Worm (Caenorhabditis elegans): ENCODE measurements around the gene K12H6.6.

Gene K12H6.6

ce11 chrII:2831173-2831572 is at the start of gene K12H6.6:
K12H6.6 (minus strand) TSS chrII:2831233.
- no peak for TF ChIP-seq tab-1 (GFP tag; IDR thresholded peaks at IDR 0.05)
- TF ChIP-seq ztf-23 (GFP tag; IDR thresholded peaks at IDR 0.05) = no peak
- no peak for TF ChIP-seq flt-1 (GFP tag; IDR thresholded peaks at IDR 0.05)
- TF ChIP-seq ref-1 (GFP tag; conservative IDR thresholded peaks at IDR 0.05) = no peak

ce11 chrII:2878909-2879308 is 47.9 kb upstream of the K12H6.6 start:
- TF ChIP-seq ztf-23 (GFP tag; IDR thresholded peaks at IDR 0.05) = no peak
- no peak for TF ChIP-seq ztf-29 (GFP tag; IDR thresholded peaks at IDR 0.05)
- TF ChIP-seq klf-2 (GFP tag; conservative IDR thresholded peaks at IDR 0.05) = no peak
- TF ChIP-seq ref-1 (GFP tag; conservative IDR thresholded peaks at IDR 0.05) = no peak
- TF ChIP-seq cog-1 (tag; optimal IDR thresholded peaks at IDR 0.05) = no peak
- TF ChIP-seq med-1 (GFP tag; optimal IDR thresholded peaks at IDR 0.05; ENCODE audit: insufficient read depth) = no peak
- TF ChIP-seq flt-1 (GFP tag; IDR thresholded peaks at IDR 0.05) = no peak
- TF ChIP-seq T22C8.4 (GFP tag; IDR thresholded peaks at IDR 0.05) = no peak
- no peak for TF ChIP-seq tab-1 (GFP tag; IDR thresholded peaks at IDR 0.05)

- TF ChIP-seq ztf-23 (GFP tag; IDR thresholded peaks at IDR 0.05) (no peak), klf-2 (GFP tag; conservative IDR thresholded peaks at IDR 0.05) (no peak), T22C8.4 (GFP tag; IDR thresholded peaks at IDR 0.05) (no peak), cog-1 (tag; optimal IDR thresholded peaks at IDR 0.05) (no peak), tab-1 (GFP tag; IDR thresholded peaks at IDR 0.05) (no peak), ref-1 (GFP tag; conservative IDR thresholded peaks at IDR 0.05) (no peak), flt-1 (GFP tag; IDR thresholded peaks at IDR 0.05) (no peak), ztf-29 (GFP tag; IDR thresholded peaks at IDR 0.05) (no peak), med-1 (GFP tag; optimal IDR thresholded peaks at IDR 0.05; ENCODE audit: insufficient read depth) (no peak)
These were observed 43.8 kb upstream of the K12H6.6 start, which contains the start of gene Y110A2AL.1 for ce11 chrII:2874801-2875200. Y110A2AL.1 (plus strand) TSS chrII:2875101.

ce11 chrII:2871816-2872215 is 40.8 kb upstream of the K12H6.6 start, which contains the start of gene Y110A2AL.10:
Y110A2AL.10 (minus strand) TSS chrII:2871916.
- no peak for TF ChIP-seq T22C8.4 (GFP tag; IDR thresholded peaks at IDR 0.05)

ce11 chrII:2867701-2868100 is 36.7 kb upstream of the K12H6.6 start, which contains the start of gene Y110A2AL.2:
Y110A2AL.2 (plus strand) TSS chrII:2868001.
- TF ChIP-seq ztf-23 (GFP tag; IDR thresholded peaks at IDR 0.05) (no peak), ztf-29 (GFP tag; IDR thresholded peaks at IDR 0.05) (no peak), tab-1 (GFP tag; IDR thresholded peaks at IDR 0.05) (no peak), flt-1 (GFP tag; IDR thresholded peaks at IDR 0.05) (no peak), ref-1 (GFP tag; conservative IDR thresholded peaks at IDR 0.05) (no peak), T22C8.4 (GFP tag; IDR thresholded peaks at IDR 0.05) (no peak), med-1 (GFP tag; optimal IDR thresholded peaks at IDR 0.05; ENCODE audit: insufficient read depth) (no peak), cog-1 (tag; optimal IDR thresholded peaks at IDR 0.05) (no peak), klf-2 (GFP tag; conservative IDR thresholded peaks at IDR 0.05) (no peak)

ce11 chrII:2866541-2867124 is 35.6 kb upstream of the K12H6.6 start, which contains the start of the genes Y110A2AL.9 and Y110A2AL.3:
Y110A2AL.9 (minus strand) TSS chrII:2866641.
Y110A2AL.3 (plus strand) TSS chrII:2867074.
- TF ChIP-seq ref-1 (GFP tag; conservative IDR thresholded peaks at IDR 0.05) = no peak
- no peak for TF ChIP-seq tab-1 (GFP tag; IDR thresholded peaks at IDR 0.05)

ce11 chrII:2865355-2865754 is 34.3 kb upstream of the K12H6.6 start:
- TF ChIP-seq cog-1 (tag; optimal IDR thresholded peaks at IDR 0.05) (no peak), ztf-23 (GFP tag; IDR thresholded peaks at IDR 0.05) (no peak), med-1 (GFP tag; optimal IDR thresholded peaks at IDR 0.05; ENCODE audit: insufficient read depth) (no peak), ref-1 (GFP tag; conservative IDR thresholded peaks at IDR 0.05) (no peak)

- TF ChIP-seq med-1 (GFP tag; optimal IDR thresholded peaks at IDR 0.05; ENCODE audit: insufficient read depth) = no peak
- no peak for TF ChIP-seq cog-1 (tag; optimal IDR thresholded peaks at IDR 0.05)
- TF ChIP-seq ztf-29 (GFP tag; IDR thresholded peaks at IDR 0.05) = no peak
- TF ChIP-seq flt-1 (GFP tag; IDR thresholded peaks at IDR 0.05) = no peak
- no peak for TF ChIP-seq T22C8.4 (GFP tag; IDR thresholded peaks at IDR 0.05)
- TF ChIP-seq tab-1 (GFP tag; IDR thresholded peaks at IDR 0.05) = no peak
- TF ChIP-seq ref-1 (GFP tag; conservative IDR thresholded peaks at IDR 0.05) = no peak
- TF ChIP-seq ztf-23 (GFP tag; IDR thresholded peaks at IDR 0.05) = no peak
- no peak for TF ChIP-seq klf-2 (GFP tag; conservative IDR thresholded peaks at IDR 0.05)
These were observed 33.2 kb upstream of the K12H6.6 start, which contains the start of gene Y110A2AL.5 for ce11 chrII:2864229-2864628. Y110A2AL.5 (plus strand) TSS chrII:2864529.

ce11 chrII:2862557-2863035 is 31.6 kb upstream of the K12H6.6 start:
- TF ChIP-seq ztf-29 (GFP tag; IDR thresholded peaks at IDR 0.05) (peak; percentile 8; the same call in 1 of the 2 replicates), med-1 (GFP tag; optimal IDR thresholded peaks at IDR 0.05; ENCODE audit: insufficient read depth) (no peak), klf-2 (GFP tag; conservative IDR thresholded peaks at IDR 0.05) (no peak), ref-1 (GFP tag; conservative IDR thresholded peaks at IDR 0.05) (no peak)

ce11 chrII:2861385-2862099 is 30.5 kb upstream of the K12H6.6 start:
- TF ChIP-seq flt-1 (GFP tag; IDR thresholded peaks at IDR 0.05) = 0 out of 2 replicates have a peak, but pooled peaks have one; percentile 57
- 0 out of 2 replicates have a peak, but pooled peaks have one; percentile 7 for TF ChIP-seq ztf-23 (GFP tag; IDR thresholded peaks at IDR 0.05)
- TF ChIP-seq med-1 (GFP tag; optimal IDR thresholded peaks at IDR 0.05; ENCODE audit: insufficient read depth) = no peak
- TF ChIP-seq tab-1 (GFP tag; IDR thresholded peaks at IDR 0.05) = 0 out of 2 replicates have a peak, but pooled peaks have one; percentile 46
